Fruit fly (Drosophila melanogaster) whole organism, prepupa: ENCODE results near the gene pps.

Source experiments
- CG6276 ChIP-seq: fragments of 200-800 bp; sonication (Bioruptor generic); optimal IDR thresholded peaks from 2 replicates; lab custom pipeline; 2017; ENCODE audit warnings: missing biosample characterization, mild to moderate bottlenecking, missing genetic modification characterization
- Smox ChIP-seq: fragments of 200-800 bp; sonication (Bioruptor generic); optimal IDR thresholded peaks from 3 replicates; lab custom pipeline; 2016; ENCODE audit warnings: missing biosample characterization, missing genetic modification characterization

dm6 chr3R:12423997-12424396 is 10.4 kb downstream of the pps start:
- no peak for TF ChIP-seq Smox (GFP tag; lab: Kevin White, UChicago)
- no peak for TF ChIP-seq CG6276 (GFP tag; lab: Kevin White, UChicago)
